Fruit fly (Drosophila melanogaster) Kc167 (cell line): ENCODE measurements around the gene CG9986.

Experiments used
- Myc ChIP-seq: fragments of >200 bp; optimal IDR thresholded peaks from 2 replicates; lab custom pipeline; 2017; ENCODE audit warnings: missing external identifiers
- Sin3A ChIP-seq: fragments of >200 bp; optimal IDR thresholded peaks from 2 replicates; lab custom pipeline; 2018; ENCODE audit warnings: missing external identifiers
- h ChIP-seq: fragments of >200 bp; optimal IDR thresholded peaks from 3 replicates; lab custom pipeline; 2018; ENCODE audit warnings: missing external identifiers
- psq ChIP-seq: fragments of >200 bp; optimal IDR thresholded peaks from 2 replicates; lab custom pipeline; 2017; ENCODE audit warnings: missing external identifiers
- ttk ChIP-seq: sonication (Bioruptor generic); optimal IDR thresholded peaks from 2 replicates; lab custom pipeline; 2017; ENCODE audit warnings: missing external identifiers

DNA sequence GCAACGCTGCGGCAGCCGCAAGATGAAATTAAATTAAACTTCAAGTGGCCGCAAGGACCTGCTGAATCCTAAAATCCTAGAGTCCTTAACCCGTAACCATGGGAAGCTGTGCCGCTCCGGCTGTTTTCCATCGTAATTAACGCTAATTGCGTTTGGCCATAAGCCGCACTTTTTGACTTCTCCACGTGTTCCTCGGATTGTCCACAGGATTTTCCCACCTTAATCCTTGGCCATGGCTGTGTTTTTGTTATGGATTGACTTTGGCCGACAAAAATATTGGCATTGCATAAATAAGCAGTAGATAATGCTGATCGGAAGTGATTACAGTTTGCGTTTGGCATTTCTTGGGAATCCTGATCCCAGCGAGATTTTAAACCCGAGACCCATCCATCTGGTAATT lies 9.5 kb upstream of the CG9986 start:
- TF ChIP-seq psq (lab: Kevin White, UChicago) (no peak), h (lab: Kevin White, UChicago) (no peak), Myc (no peak), ttk (lab: Kevin White, UChicago) (no peak), Sin3A (lab: Kevin White, UChicago) (no peak)
